Fruit fly (Drosophila melanogaster): ENCODE data around the gene koko.

koko gene

DNA sequence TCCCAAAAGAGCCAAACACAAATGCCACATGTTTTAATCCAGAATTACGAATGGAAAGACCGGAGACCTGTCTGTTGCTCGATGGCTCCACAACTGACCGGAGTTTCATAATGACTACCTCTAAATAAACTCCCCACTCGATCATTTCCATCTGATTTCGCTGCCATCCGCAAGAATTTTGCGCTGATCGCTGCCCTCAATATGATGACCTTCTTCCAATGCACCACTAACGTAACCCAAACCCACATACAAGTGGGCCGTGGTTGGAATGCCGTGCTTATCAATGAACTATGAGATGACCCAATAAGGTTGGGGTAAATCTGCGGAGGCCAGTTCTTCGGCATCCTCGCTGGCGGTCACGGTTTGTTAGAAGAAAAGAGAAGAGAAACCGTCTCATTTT, 17.9 kb upstream of the koko start, which contains the start of gene CG14309:
Gene CG14309, minus strand, starts transcription at position 101 of the 400 bp plus-strand sequence.
- TF ChIP-seq dsf (GFP tag; optimal IDR thresholded peaks at IDR 0.05; ENCODE audit: borderline replicate concordance) (no peak), brk (GFP tag; optimal IDR thresholded peaks at IDR 0.05) (no peak), lola (GFP tag; optimal IDR thresholded peaks at IDR 0.05) (no peak), Hr78 (GFP tag; optimal IDR thresholded peaks at IDR 0.05) (no peak), jim (GFP tag; optimal IDR thresholded peaks at IDR 0.05) (no peak), rgr (GFP tag; optimal IDR thresholded peaks at IDR 0.05) (no peak), N (GFP tag; optimal IDR thresholded peaks at IDR 0.05) (no peak), Dfd (GFP tag; optimal IDR thresholded peaks at IDR 0.05) (no peak), dmrt93B (GFP tag; optimal IDR thresholded peaks at IDR 0.05) (no peak), CG32264 (GFP tag; optimal IDR thresholded peaks at IDR 0.05) (no peak), Hnf4 (GFP tag; optimal IDR thresholded peaks at IDR 0.05) (no peak)

DNA sequence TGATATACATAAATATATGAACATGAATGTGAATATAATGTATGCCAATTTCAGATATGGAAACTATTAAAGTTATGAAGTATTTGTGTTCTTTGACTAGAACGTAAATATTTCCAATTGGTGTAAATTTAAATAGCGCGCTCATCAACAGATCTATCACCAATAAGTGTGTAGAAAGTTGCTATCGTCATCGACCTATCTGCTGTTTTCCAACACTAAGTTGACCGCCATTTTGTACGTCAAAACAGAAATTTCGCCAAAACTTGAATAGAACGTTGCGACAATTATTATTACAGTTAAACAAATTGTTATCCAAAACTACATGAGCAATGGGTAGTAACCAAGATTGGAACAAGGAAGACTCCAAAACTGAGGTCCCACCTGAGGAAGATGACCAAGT, 17.2 kb upstream of the koko start, which contains the start of gene cona:
Gene cona, plus strand, starts transcription at position 236 of the 400 bp plus-strand sequence.
- TF ChIP-seq Myc (optimal IDR thresholded peaks at IDR 0.05) (no peak), brk (GFP tag; optimal IDR thresholded peaks at IDR 0.05) (no peak), h (GFP tag; optimal IDR thresholded peaks at IDR 0.05) (no peak), lola (GFP tag; optimal IDR thresholded peaks at IDR 0.05) (no peak), Hr78 (GFP tag; optimal IDR thresholded peaks at IDR 0.05) (no peak), ey (GFP tag; optimal IDR thresholded peaks at IDR 0.05) (no peak), Vsx2 (GFP tag; optimal IDR thresholded peaks at IDR 0.05; ENCODE audit: partially characterized antibody) (no peak), Hnf4 (GFP tag; optimal IDR thresholded peaks at IDR 0.05) (no peak), br (GFP tag; optimal IDR thresholded peaks at IDR 0.05) (no peak)

DNA sequence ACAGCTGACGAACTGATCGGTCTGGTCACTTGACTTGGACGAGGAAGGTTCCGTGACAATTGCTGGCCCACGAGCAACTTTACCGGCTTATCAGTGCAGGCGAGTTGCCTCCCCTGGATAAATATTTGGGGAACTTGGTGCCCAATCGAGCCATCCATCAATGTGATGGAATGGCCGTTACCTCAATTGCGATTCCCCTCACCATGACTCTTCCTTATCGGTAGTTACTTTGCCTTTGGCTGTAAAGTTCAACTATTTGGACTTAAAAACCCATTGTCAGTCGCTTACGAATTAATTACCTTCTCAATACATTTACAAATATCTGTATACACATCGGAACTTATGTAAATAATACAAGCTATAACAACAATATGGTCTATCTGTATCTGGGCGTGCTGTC, 13.0 kb upstream of the koko start, which contains the start of gene Vha100-4:
Gene Vha100-4, minus strand, starts transcription at position 16 of the 400 bp plus-strand sequence.
- TF ChIP-seq N (GFP tag; optimal IDR thresholded peaks at IDR 0.05) (no peak), Dfd (GFP tag; optimal IDR thresholded peaks at IDR 0.05) (no peak), Dif (GFP tag; optimal IDR thresholded peaks at IDR 0.05; ENCODE audit: partially characterized antibody) (no peak), fru (GFP tag; optimal IDR thresholded peaks at IDR 0.05) (no peak), CG32264 (GFP tag; optimal IDR thresholded peaks at IDR 0.05) (no peak), jim (GFP tag; optimal IDR thresholded peaks at IDR 0.05) (no peak), rgr (GFP tag; optimal IDR thresholded peaks at IDR 0.05) (no peak), Mio (GFP tag; optimal IDR thresholded peaks at IDR 0.05) (no peak), br (GFP tag; optimal IDR thresholded peaks at IDR 0.05) (no peak), CG9705 (GFP tag; optimal IDR thresholded peaks at IDR 0.05) (no peak), foxo (GFP tag; optimal IDR thresholded peaks at IDR 0.05) (no peak), dl (GFP tag; optimal IDR thresholded peaks at IDR 0.05; ENCODE audit: insufficient read depth in 1 of 2, partially characterized antibody in 2 of 2) (no peak), sv (GFP tag; optimal IDR thresholded peaks at IDR 0.05) (no peak), HLH106 (tag; optimal IDR thresholded peaks at IDR 0.05) (no peak), h (GFP tag; optimal IDR thresholded peaks at IDR 0.05) (no peak), brk (GFP tag; optimal IDR thresholded peaks at IDR 0.05) (no peak)

DNA sequence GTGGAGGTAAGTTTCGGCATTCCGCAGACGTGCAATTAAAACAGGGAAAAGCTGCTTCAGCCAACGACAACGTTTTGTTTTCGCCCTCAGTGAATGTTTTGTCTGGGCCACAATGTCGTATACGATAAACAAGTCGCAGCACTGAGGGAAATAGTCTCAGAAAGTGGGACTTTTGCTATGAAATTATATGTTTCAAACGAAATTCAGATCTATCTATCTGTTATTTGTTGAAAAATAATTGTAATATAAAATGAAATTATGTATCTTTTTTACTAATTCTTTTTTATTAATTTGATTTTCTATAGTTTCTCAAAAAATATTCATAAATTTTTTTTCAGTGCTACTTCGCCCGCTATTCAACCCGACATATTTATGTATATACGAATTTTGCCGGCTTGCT, 9.4 kb upstream of the koko start:
- TF ChIP-seq psq (GFP tag; optimal IDR thresholded peaks at IDR 0.05) (peak; percentile 69), sage (GFP tag; optimal IDR thresholded peaks at IDR 0.05) (no peak), fru (GFP tag; optimal IDR thresholded peaks at IDR 0.05) (peak; percentile 51), CrebA (GFP tag; optimal IDR thresholded peaks at IDR 0.05; ENCODE audit: borderline replicate concordance) (no peak), tai (GFP tag; optimal IDR thresholded peaks at IDR 0.05) (no peak), HLH106 (tag; optimal IDR thresholded peaks at IDR 0.05) (peak; percentile 75), rgr (GFP tag; optimal IDR thresholded peaks at IDR 0.05) (peak; percentile 79), h (GFP tag; optimal IDR thresholded peaks at IDR 0.05) (peak; percentile 41), br (GFP tag; optimal IDR thresholded peaks at IDR 0.05) (peak; percentile 29), foxo (GFP tag; optimal IDR thresholded peaks at IDR 0.05) (peak in 1 of 2 experiments; percentile 83), Rel (GFP tag; optimal IDR thresholded peaks at IDR 0.05) (peak; percentile 18), Rel (tag; optimal IDR thresholded peaks at IDR 0.05) (no peak), Sp1 (GFP tag; optimal IDR thresholded peaks at IDR 0.05) (peak; percentile 73), ey (GFP tag; optimal IDR thresholded peaks at IDR 0.05) (peak; percentile 40), CG32264 (GFP tag; optimal IDR thresholded peaks at IDR 0.05) (no peak), dl (GFP tag; optimal IDR thresholded peaks at IDR 0.05; ENCODE audit: insufficient read depth in 1 of 2, partially characterized antibody in 2 of 2) (no peak), Jra (GFP tag; optimal IDR thresholded peaks at IDR 0.05) (no peak), OdsH (GFP tag; optimal IDR thresholded peaks at IDR 0.05) (peak; percentile 79), jim (GFP tag; optimal IDR thresholded peaks at IDR 0.05) (no peak)
